Worm (Caenorhabditis elegans): ENCODE results near the gene shw-1.
A peak's percentile ranks its signal among the peaks of the same experiment; 100 is the strongest.

- no peak for TF ChIP-seq aly-1 (tag; optimal IDR thresholded peaks at IDR 0.05)
- TF ChIP-seq hnd-1 (tag; optimal IDR thresholded peaks at IDR 0.05): no peak
- TF ChIP-seq F13C5.2 (tag; optimal IDR thresholded peaks at IDR 0.05): peak; percentile 75
- TF ChIP-seq tbx-37 (GFP tag; conservative IDR thresholded peaks at IDR 0.05): 0 out of 2 replicates have a peak, but pooled peaks have one; percentile 41
- no peak for TF ChIP-seq sea-1 (GFP tag; conservative IDR thresholded peaks at IDR 0.05)
- TF ChIP-seq flt-1 (GFP tag; IDR thresholded peaks at IDR 0.05): peak; percentile 46; the same call in 1 of the 2 replicates
These were observed 7.6 kb upstream of the shw-1 start, which contains the start of gene hel-1 for ce11 chrII:8328820-8329339.
